Worm (Caenorhabditis elegans) whole organism, L4 larva: ENCODE measurements around the gene C45G9.2.

ENCODE experiments used
- D1046.2 ChIP-seq: fragments of 200-800 bp; sonication (Bioruptor generic); IDR thresholded peaks from 2 replicates; pipeline ENCODE4 v1.3.6; 2022; ENCODE audit warnings: missing genetic modification characterization, missing compliant biosample characterization
- F10B5.3 ChIP-seq: sonication (generic microtip); optimal IDR thresholded peaks from 2 replicates; lab custom pipeline; 2016; ENCODE audit warnings: mild to moderate bottlenecking, missing genetic modification characterization, missing compliant biosample characterization
- F26F4.8 ChIP-seq: fragments of 200-800 bp; sonication (Bioruptor generic); conservative IDR thresholded peaks from 2 replicates; pipeline ENCODE4 v1.3.6; 2022; ENCODE audit warnings: missing genetic modification characterization, missing compliant biosample characterization
- F37D6.2 ChIP-seq: sonication (generic microtip); optimal IDR thresholded peaks from 2 replicates; lab custom pipeline; 2016; ENCODE audit warnings: mild to moderate bottlenecking, missing genetic modification characterization, missing compliant biosample characterization
- F44E2.7 ChIP-seq: fragments of 200-800 bp; sonication (Bioruptor generic); IDR thresholded peaks from 2 replicates; pipeline ENCODE4 v2.1.2; 2022; ENCODE audit warnings: missing genetic modification characterization, missing compliant biosample characterization
- F49E8.2 ChIP-seq: sonication (generic microtip); optimal IDR thresholded peaks from 2 replicates; lab custom pipeline; 2016; ENCODE audit warnings: missing compliant biosample characterization, mild to moderate bottlenecking, missing genetic modification characterization, borderline replicate concordance
- T26A8.4 ChIP-seq: fragments of 200-800 bp; sonication (Bioruptor generic); IDR thresholded peaks from 2 replicates; pipeline ENCODE4 v1.3.6; 2022; ENCODE audit warnings: missing genetic modification characterization, missing compliant biosample characterization
- ZK337.2 ChIP-seq: fragments of 200-800 bp; sonication (Bioruptor generic); IDR thresholded peaks from 2 replicates; pipeline ENCODE4 v1.3.6; 2022; ENCODE audit warnings: missing genetic modification reagents, missing genetic modification characterization, missing compliant biosample characterization
- arid-1 ChIP-seq: fragments of 200-800 bp; sonication (Bioruptor generic); conservative IDR thresholded peaks from 2 replicates; pipeline ENCODE4 v1.3.6; 2022; ENCODE audit warnings: missing genetic modification reagents, missing genetic modification characterization, missing compliant biosample characterization
- attf-4 ChIP-seq: sonication (generic microtip); optimal IDR thresholded peaks from 3 replicates; lab custom pipeline; 2017; ENCODE audit warnings: missing biosample characterization, missing genetic modification characterization
- ceh-20 ChIP-seq: fragments of 200-800 bp; sonication (Bioruptor generic); IDR thresholded peaks from 2 replicates; pipeline ENCODE4 v1.3.6; 2022; ENCODE audit warnings: missing genetic modification reagents, missing genetic modification characterization, missing compliant biosample characterization
- ctbp-1 ChIP-seq: fragments of 200-800 bp; sonication (Bioruptor generic); IDR thresholded peaks from 2 replicates; pipeline ENCODE4 v1.3.6; 2022; ENCODE audit warnings: missing genetic modification reagents, missing genetic modification characterization, missing compliant biosample characterization
- daf-12 ChIP-seq: fragments of 150-350 bp; optimal IDR thresholded peaks from 2 replicates; lab custom pipeline; 2014; ENCODE audit warnings: missing biosample characterization, missing genetic modification reagents, missing genetic modification characterization
- dmd-8 ChIP-seq: fragments of 200-800 bp; sonication (Bioruptor generic); IDR thresholded peaks from 2 replicates; pipeline ENCODE4 v1.3.6; 2022; ENCODE audit warnings: missing genetic modification characterization, missing compliant biosample characterization
- hif-1 ChIP-seq, 2 experiments: sonication (generic microtip); optimal IDR thresholded peaks; 2 replicates each; lab custom pipeline; 2016 to 2017; ENCODE audit warnings: missing compliant biosample characterization in 2 of 2, missing genetic modification characterization in 2 of 2, missing genetic modification reagents in 2 of 2, missing genotype in 2 of 2, mild to moderate bottlenecking in 1 of 2
- hlh-11 ChIP-seq: fragments of 200-800 bp; sonication (Bioruptor generic); optimal IDR thresholded peaks from 2 replicates; lab custom pipeline; 2018; ENCODE audit warnings: mild to moderate bottlenecking, missing genetic modification characterization, missing compliant biosample characterization
- hlh-30 ChIP-seq: sonication (generic microtip); optimal IDR thresholded peaks from 2 replicates; lab custom pipeline; 2017; ENCODE audit warnings: antibody characterized with exemption, mild to moderate bottlenecking, missing genetic modification characterization, missing compliant biosample characterization; ENCODE audit not compliant: insufficient read depth
- hmg-1.1 ChIP-seq: fragments of 200-800 bp; sonication (Bioruptor generic); IDR thresholded peaks from 2 replicates; pipeline ENCODE4 v1.3.6; 2022; ENCODE audit warnings: missing genetic modification reagents, missing genetic modification characterization, missing compliant biosample characterization
- lim-7 ChIP-seq: fragments of 200-800 bp; sonication (Bioruptor generic); IDR thresholded peaks from 2 replicates; pipeline ENCODE4 v1.3.6; 2022; ENCODE audit warnings: missing genetic modification characterization, missing compliant biosample characterization
- lin-13 ChIP-seq: fragments of 150-350 bp; optimal IDR thresholded peaks from 2 replicates; lab custom pipeline; 2014; ENCODE audit warnings: missing biosample characterization, missing genetic modification reagents, missing genetic modification characterization
- lin-29 ChIP-seq: fragments of 200-800 bp; sonication (Bioruptor generic); IDR thresholded peaks from 2 replicates; pipeline ENCODE4 v1.3.6; 2022; ENCODE audit warnings: missing genetic modification reagents, missing genetic modification characterization, missing compliant biosample characterization
- lsy-2 ChIP-seq, 2 experiments: fragments of 150-350 bp in 1 of 2; sonication (generic microtip) in 1 of 2; optimal IDR thresholded peaks; 2 replicates each; lab custom pipeline; 2014 to 2017; ENCODE audit warnings: missing biosample characterization in 2 of 2, missing genetic modification characterization in 2 of 2
- madf-5 ChIP-seq, 2 experiments: fragments of 200-800 bp; sonication (Bioruptor generic); IDR thresholded peaks; 2 replicates each; pipeline ENCODE4 v1.3.6; 2022; ENCODE audit warnings: missing compliant biosample characterization in 2 of 2, missing genetic modification characterization in 2 of 2
- mep-1 ChIP-seq: fragments of 150-350 bp; sonication (generic microtip); optimal IDR thresholded peaks from 3 replicates; lab custom pipeline; 2014; ENCODE audit warnings: missing biosample characterization, missing genetic modification characterization
- mes-2 ChIP-seq: sonication (generic microtip); optimal IDR thresholded peaks from 2 replicates; lab custom pipeline; 2016; ENCODE audit warnings: missing genotype, mild to moderate bottlenecking, missing genetic modification characterization, missing compliant biosample characterization; ENCODE audit not compliant: poor library complexity, severe bottlenecking
- mxl-2 ChIP-seq: fragments of 200-800 bp; sonication (Bioruptor generic); conservative IDR thresholded peaks from 2 replicates; pipeline ENCODE4 v1.3.6; 2022; ENCODE audit warnings: missing genetic modification reagents, missing genetic modification characterization, missing compliant biosample characterization
- mxl-3 ChIP-seq: fragments of 200-800 bp; sonication (Bioruptor generic); optimal IDR thresholded peaks from 2 replicates; lab custom pipeline; 2018; ENCODE audit warnings: mild to moderate bottlenecking, missing genetic modification characterization, missing compliant biosample characterization
- nhr-102 ChIP-seq: sonication (generic microtip); optimal IDR thresholded peaks from 2 replicates; lab custom pipeline; 2016; ENCODE audit warnings: mild to moderate bottlenecking, missing genetic modification characterization, moderate library complexity, missing compliant biosample characterization
- nhr-11 ChIP-seq: fragments of 150-350 bp; optimal IDR thresholded peaks from 2 replicates; lab custom pipeline; 2014; ENCODE audit warnings: missing biosample characterization, missing genetic modification characterization
- nhr-111 ChIP-seq: fragments of 200-800 bp; sonication (Bioruptor generic); optimal IDR thresholded peaks from 2 replicates; lab custom pipeline; 2018; ENCODE audit warnings: mild to moderate bottlenecking, missing genetic modification characterization, missing compliant biosample characterization
- nhr-28 ChIP-seq: fragments of 150-350 bp; optimal IDR thresholded peaks from 2 replicates; lab custom pipeline; 2014; ENCODE audit warnings: missing biosample characterization, missing genetic modification characterization
- nhr-77 ChIP-seq: fragments of 150-350 bp; optimal IDR thresholded peaks from 2 replicates; lab custom pipeline; 2014; ENCODE audit warnings: missing biosample characterization, missing genetic modification characterization
- rbr-2 ChIP-seq: sonication (generic microtip); optimal IDR thresholded peaks from 2 replicates; lab custom pipeline; 2016; ENCODE audit warnings: missing genotype, missing genetic modification characterization, missing compliant biosample characterization
- sdz-12 ChIP-seq: fragments of 200-800 bp; sonication (Bioruptor generic); optimal IDR thresholded peaks from 2 replicates; lab custom pipeline; 2018; ENCODE audit warnings: mild to moderate bottlenecking, missing genetic modification characterization, missing compliant biosample characterization
- spr-1 ChIP-seq: sonication (generic microtip); optimal IDR thresholded peaks from 2 replicates; lab custom pipeline; 2016; ENCODE audit warnings: mild to moderate bottlenecking, missing genetic modification characterization, missing compliant biosample characterization
- tag-97 ChIP-seq: fragments of 200-800 bp; sonication (Bioruptor generic); IDR thresholded peaks from 2 replicates; pipeline ENCODE4 v1.3.6; 2022; ENCODE audit warnings: missing genetic modification characterization, missing compliant biosample characterization
- tra-1 ChIP-seq: fragments of 200-800 bp; sonication (Bioruptor generic); IDR thresholded peaks from 2 replicates; pipeline ENCODE4 v1.3.6; 2022; ENCODE audit warnings: missing genetic modification reagents, missing genetic modification characterization, missing compliant biosample characterization
- unc-130 ChIP-seq: sonication (generic microtip); optimal IDR thresholded peaks from 2 replicates; lab custom pipeline; 2016; ENCODE audit warnings: missing genetic modification reagents, missing genetic modification characterization, missing compliant biosample characterization
- unc-39 ChIP-seq: sonication (generic microtip); optimal IDR thresholded peaks from 2 replicates; lab custom pipeline; 2017; ENCODE audit warnings: missing biosample characterization, missing genetic modification characterization
- vab-7 ChIP-seq: fragments of 200-800 bp; sonication (Bioruptor generic); IDR thresholded peaks from 2 replicates; pipeline ENCODE4 v1.3.6; 2022; ENCODE audit warnings: missing genetic modification reagents, missing genetic modification characterization, missing compliant biosample characterization
- zag-1 ChIP-seq: fragments of 150-350 bp; optimal IDR thresholded peaks from 2 replicates; lab custom pipeline; 2014; ENCODE audit warnings: missing biosample characterization, missing genetic modification characterization
- zfp-2 ChIP-seq: sonication (generic microtip); optimal IDR thresholded peaks from 2 replicates; lab custom pipeline; 2016; ENCODE audit warnings: mild to moderate bottlenecking, missing genetic modification characterization, missing compliant biosample characterization
- zfp-3 ChIP-seq: fragments of 200-800 bp; sonication (Bioruptor generic); conservative IDR thresholded peaks from 2 replicates; pipeline ENCODE4 v1.3.6; 2022; ENCODE audit warnings: missing genetic modification reagents, missing genetic modification characterization, missing compliant biosample characterization
- zip-11 ChIP-seq: fragments of 200-800 bp; sonication (Bioruptor generic); IDR thresholded peaks from 2 replicates; pipeline ENCODE4 v1.3.6; 2022; ENCODE audit warnings: missing genetic modification characterization, missing compliant biosample characterization

C45G9.2 gene

DNA sequence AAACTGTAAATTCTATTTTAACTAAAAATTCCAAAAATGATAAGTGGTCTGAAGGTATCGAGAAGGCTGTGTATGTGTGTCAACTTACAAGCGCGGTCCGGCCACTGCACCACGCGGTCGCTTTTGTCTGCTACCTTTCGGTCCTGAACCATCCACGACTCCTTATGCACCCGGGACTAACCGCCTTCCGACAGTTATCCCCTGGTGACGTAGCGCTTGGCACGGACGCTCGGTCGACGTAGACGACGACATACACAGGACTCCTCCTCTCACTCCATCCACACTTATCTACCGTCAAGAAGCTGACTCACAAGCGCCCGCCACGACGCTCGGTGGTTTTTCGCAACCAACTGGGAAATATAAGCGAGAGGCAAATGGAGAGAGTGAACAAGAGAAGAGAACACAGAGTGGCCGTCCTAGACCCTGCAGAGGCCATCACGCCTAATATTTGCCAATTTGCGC lies 37.5 kb upstream of the C45G9.2 start (continued):
- TF ChIP-seq unc-130 (GFP tag; lab: Kevin White, UChicago): peak; percentile 69
- TF ChIP-seq lsy-2 (tag; optimal IDR thresholded peaks at IDR 0.05; lab: Kevin White, UChicago): peak in 1 of 2 experiments; percentile 53
- TF ChIP-seq F26F4.8 (GFP tag; lab: Robert Waterston, UW): 0 out of 2 replicates have a peak, but pooled peaks have one; percentile 47
- peak; percentile 90 for TF ChIP-seq rbr-2 (tag; lab: Kevin White, UChicago)
- peak; percentile 85 for TF ChIP-seq mep-1 (tag; lab: Kevin White, UChicago)
- 0 out of 2 replicates have a peak, but pooled peaks have one; percentile 60 for TF ChIP-seq zip-11 (GFP tag; lab: Robert Waterston, UW)
- TF ChIP-seq hmg-1.1 (GFP tag; lab: Robert Waterston, UW): peak; percentile 97
- peak; percentile 63 for TF ChIP-seq lin-13
- peak; percentile 76 for TF ChIP-seq hlh-11
- TF ChIP-seq mes-2 (tag; lab: Kevin White, UChicago): peak; percentile 76
- peak; percentile 8 for TF ChIP-seq nhr-77 (tag; lab: Kevin White, UChicago)
- peak; percentile 90 for TF ChIP-seq ctbp-1 (GFP tag; lab: Robert Waterston, UW)
- TF ChIP-seq mxl-3: peak; percentile 91
- TF ChIP-seq mxl-2 (GFP tag; lab: Robert Waterston, UW): peak; percentile 70
- peak; percentile 92 for TF ChIP-seq arid-1 (GFP tag; lab: Robert Waterston, UW)
- TF ChIP-seq hlh-30 (tag; lab: Kevin White, UChicago): peak; percentile 65
- TF ChIP-seq dmd-8 (GFP tag; lab: Robert Waterston, UW): peak; percentile 65; the same call in 1 of the 2 replicates
- peak; percentile 86 for TF ChIP-seq sdz-12 (GFP tag; lab: Kevin White, UChicago)
- TF ChIP-seq F10B5.3 (tag; lab: Kevin White, UChicago): peak; percentile 70
- peak; percentile 86 for TF ChIP-seq tra-1 (GFP tag; lab: Robert Waterston, UW)
- TF ChIP-seq vab-7 (GFP tag; lab: Robert Waterston, UW): peak; percentile 72
- peak; percentile 78 for TF ChIP-seq lim-7 (GFP tag; lab: Robert Waterston, UW)
- peak; percentile 50 for TF ChIP-seq nhr-11 (tag; lab: Kevin White, UChicago)
- TF ChIP-seq T26A8.4 (GFP tag; lab: Robert Waterston, UW): peak; percentile 94
- TF ChIP-seq spr-1 (tag; lab: Kevin White, UChicago): peak; percentile 81
- TF ChIP-seq madf-5 (GFP tag; IDR thresholded peaks at IDR 0.05; lab: Robert Waterston, UW): peak; percentile 61 to 78; a peak in 2 of 4 replicates
- TF ChIP-seq ceh-20 (GFP tag; lab: Robert Waterston, UW): peak; percentile 86
- peak; percentile 31 for TF ChIP-seq nhr-28 (tag; lab: Kevin White, UChicago)
- TF ChIP-seq lin-29 (GFP tag; lab: Robert Waterston, UW): peak; percentile 66
- TF ChIP-seq zfp-3 (GFP tag; lab: Robert Waterston, UW): 0 out of 2 replicates have a peak, but pooled peaks have one; percentile 54
- TF ChIP-seq nhr-102 (tag; lab: Kevin White, UChicago): peak; percentile 91
- TF ChIP-seq, all 104 proteins: peak for 68; not testable (repeated sequence) for 36

DNA sequence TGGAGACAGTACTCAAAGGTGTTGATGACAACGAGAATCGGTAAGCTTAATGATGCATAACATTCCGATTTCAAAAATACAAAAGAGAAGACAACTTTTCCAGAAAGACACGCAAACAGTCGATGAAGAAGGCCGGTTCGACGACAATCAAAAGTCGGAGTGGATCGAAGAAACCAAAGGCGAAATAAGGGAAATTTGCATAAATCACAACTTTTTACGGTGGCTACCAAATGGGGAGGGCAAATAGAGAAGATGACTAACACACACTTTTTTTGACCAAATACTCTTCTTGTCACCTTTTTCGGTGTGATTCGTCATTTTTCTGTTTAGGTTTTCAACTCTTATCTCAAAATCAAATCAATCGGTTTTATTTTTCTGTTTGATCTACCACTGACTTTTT lies 32.7 kb upstream of the C45G9.2 start, which contains the start of gene C45G9.6:
TSS of gene C45G9.6 (plus strand) at position 301 of the 400 bp plus-strand sequence.
- TF ChIP-seq ZK337.2 (GFP tag; lab: Robert Waterston, UW) (no peak), hif-1 (tag; optimal IDR thresholded peaks at IDR 0.05; lab: Kevin White, UChicago) (no peak), F49E8.2 (tag; lab: Kevin White, UChicago) (no peak), dmd-8 (GFP tag; lab: Robert Waterston, UW) (no peak), attf-4 (tag; lab: Kevin White, UChicago) (no peak), D1046.2 (GFP tag; lab: Robert Waterston, UW) (no peak), daf-12 (no peak), lin-13 (no peak), vab-7 (GFP tag; lab: Robert Waterston, UW) (no peak), F44E2.7 (no peak), nhr-111 (GFP tag; lab: Kevin White, UChicago) (no peak), F37D6.2 (tag; lab: Kevin White, UChicago) (no peak), F26F4.8 (GFP tag; lab: Robert Waterston, UW) (no peak), hmg-1.1 (GFP tag; lab: Robert Waterston, UW) (no peak), zfp-2 (tag; lab: Kevin White, UChicago) (no peak), unc-39 (tag; lab: Kevin White, UChicago) (no peak), zag-1 (no peak), tag-97 (no peak)
